Fruit fly (Drosophila melanogaster): Measurements from ENCODE around the gene CG33124.

- TF ChIP-seq CG8478 (optimal IDR thresholded peaks at IDR 0.05) (no peak), CTCF (optimal IDR thresholded peaks at IDR 0.05) (no peak)
These were observed 40.7 kb upstream of the CG33124 start for dm6 chr2L:2249578-2249977.

Data from S2 (cell line).